Worm (Caenorhabditis elegans) whole organism, L4 larva: Measurements from ENCODE around the gene D2045.7.
A peak's percentile ranks its signal among the peaks of the same experiment; 100 is the strongest.

ENCODE experiments used
- D1046.2 ChIP-seq: fragments of 200-800 bp; sonication (Bioruptor generic); IDR thresholded peaks from 2 replicates; pipeline ENCODE4 v1.3.6; 2022; ENCODE audit warnings: missing genetic modification characterization, missing compliant biosample characterization
- F37D6.2 ChIP-seq: sonication (generic microtip); optimal IDR thresholded peaks from 2 replicates; lab custom pipeline; 2016; ENCODE audit warnings: mild to moderate bottlenecking, missing genetic modification characterization, missing compliant biosample characterization
- F49E8.2 ChIP-seq: sonication (generic microtip); optimal IDR thresholded peaks from 2 replicates; lab custom pipeline; 2016; ENCODE audit warnings: missing compliant biosample characterization, mild to moderate bottlenecking, missing genetic modification characterization, borderline replicate concordance
- T20F7.1 ChIP-seq: fragments of 200-800 bp; sonication (Bioruptor generic); optimal IDR thresholded peaks from 2 replicates; lab custom pipeline; 2018; ENCODE audit warnings: mild to moderate bottlenecking, missing genetic modification characterization, missing compliant biosample characterization
- T26A8.4 ChIP-seq: fragments of 200-800 bp; sonication (Bioruptor generic); IDR thresholded peaks from 2 replicates; pipeline ENCODE4 v1.3.6; 2022; ENCODE audit warnings: missing genetic modification characterization, missing compliant biosample characterization
- Y48G9A.11 ChIP-seq: fragments of 200-800 bp; sonication (Bioruptor generic); IDR thresholded peaks from 2 replicates; pipeline ENCODE4 v1.3.6; 2022; ENCODE audit warnings: missing genetic modification reagents, missing genetic modification characterization, missing compliant biosample characterization
- ZK337.2 ChIP-seq: fragments of 200-800 bp; sonication (Bioruptor generic); IDR thresholded peaks from 2 replicates; pipeline ENCODE4 v1.3.6; 2022; ENCODE audit warnings: missing genetic modification reagents, missing genetic modification characterization, missing compliant biosample characterization
- ZK546.5 ChIP-seq, 2 experiments: sonication (generic microtip); optimal IDR thresholded peaks; 2 replicates each; lab custom pipeline; 2017; ENCODE audit warnings: missing biosample characterization in 2 of 2, missing genetic modification characterization in 2 of 2
- attf-4 ChIP-seq: sonication (generic microtip); optimal IDR thresholded peaks from 3 replicates; lab custom pipeline; 2017; ENCODE audit warnings: missing biosample characterization, missing genetic modification characterization
- ceh-20 ChIP-seq: fragments of 200-800 bp; sonication (Bioruptor generic); IDR thresholded peaks from 2 replicates; pipeline ENCODE4 v1.3.6; 2022; ENCODE audit warnings: missing genetic modification reagents, missing genetic modification characterization, missing compliant biosample characterization
- ceh-44 ChIP-seq: fragments of 200-800 bp; sonication (Bioruptor generic); IDR thresholded peaks from 2 replicates; pipeline ENCODE4 v1.3.6; 2022; ENCODE audit warnings: missing genetic modification reagents, missing genetic modification characterization, missing compliant biosample characterization
- ces-1 ChIP-seq: fragments of 150-350 bp; sonication (generic microtip); optimal IDR thresholded peaks from 4 replicates; lab custom pipeline; 2014; ENCODE audit warnings: missing biosample characterization, missing genetic modification reagents, missing genetic modification characterization
- cey-2 ChIP-seq: sonication (generic microtip); optimal IDR thresholded peaks from 3 replicates; lab custom pipeline; 2017; ENCODE audit warnings: missing genetic modification characterization, mild to moderate bottlenecking, missing compliant biosample characterization, antibody characterized with exemption, borderline replicate concordance; ENCODE audit not compliant: insufficient read depth
- daf-16 ChIP-seq, 3 experiments: sonication (generic microtip); optimal IDR thresholded peaks; 2 replicates each; lab custom pipeline; 2016 to 2017; ENCODE audit warnings: missing genetic modification characterization in 3 of 3, missing genetic modification reagents in 3 of 3, mild to moderate bottlenecking in 2 of 3, missing compliant biosample characterization in 2 of 3, missing biosample characterization in 1 of 3, moderate library complexity in 1 of 3
- daf-19 ChIP-seq: fragments of 200-800 bp; sonication (Bioruptor generic); conservative IDR thresholded peaks from 2 replicates; pipeline ENCODE4 v1.3.6; 2022; ENCODE audit warnings: missing genetic modification characterization, missing compliant biosample characterization
- daf-8 ChIP-seq: fragments of 200-800 bp; sonication (Bioruptor generic); IDR thresholded peaks from 2 replicates; pipeline ENCODE4 v1.3.6; 2022; ENCODE audit warnings: missing genetic modification characterization, missing compliant biosample characterization
- dmd-8 ChIP-seq: fragments of 200-800 bp; sonication (Bioruptor generic); IDR thresholded peaks from 2 replicates; pipeline ENCODE4 v1.3.6; 2022; ENCODE audit warnings: missing genetic modification characterization, missing compliant biosample characterization
- dve-1 ChIP-seq: sonication (generic microtip); optimal IDR thresholded peaks from 2 replicates; lab custom pipeline; 2017; ENCODE audit warnings: antibody characterized with exemption, mild to moderate bottlenecking, missing genetic modification characterization, missing compliant biosample characterization; ENCODE audit not compliant: insufficient read depth
- egl-27 ChIP-seq: sonication (generic microtip); optimal IDR thresholded peaks from 3 replicates; lab custom pipeline; 2017; ENCODE audit warnings: missing biosample characterization, missing genetic modification reagents, missing genetic modification characterization
- fkh-10 ChIP-seq: fragments of 150-350 bp; optimal IDR thresholded peaks from 2 replicates; lab custom pipeline; 2014; ENCODE audit warnings: missing biosample characterization, missing genetic modification reagents, missing genetic modification characterization
- hlh-11 ChIP-seq: fragments of 200-800 bp; sonication (Bioruptor generic); optimal IDR thresholded peaks from 2 replicates; lab custom pipeline; 2018; ENCODE audit warnings: mild to moderate bottlenecking, missing genetic modification characterization, missing compliant biosample characterization
- hlh-30 ChIP-seq: sonication (generic microtip); optimal IDR thresholded peaks from 2 replicates; lab custom pipeline; 2017; ENCODE audit warnings: antibody characterized with exemption, mild to moderate bottlenecking, missing genetic modification characterization, missing compliant biosample characterization; ENCODE audit not compliant: insufficient read depth
- lin-29 ChIP-seq: fragments of 200-800 bp; sonication (Bioruptor generic); IDR thresholded peaks from 2 replicates; pipeline ENCODE4 v1.3.6; 2022; ENCODE audit warnings: missing genetic modification reagents, missing genetic modification characterization, missing compliant biosample characterization
- lin-38 ChIP-seq: fragments of 200-800 bp; sonication (Bioruptor generic); IDR thresholded peaks from 2 replicates; pipeline ENCODE4 v1.3.6; 2022; ENCODE audit warnings: missing genetic modification reagents, missing genetic modification characterization, missing compliant biosample characterization
- lsy-2 ChIP-seq, 2 experiments: fragments of 150-350 bp in 1 of 2; sonication (generic microtip) in 1 of 2; optimal IDR thresholded peaks; 2 replicates each; lab custom pipeline; 2014 to 2017; ENCODE audit warnings: missing biosample characterization in 2 of 2, missing genetic modification characterization in 2 of 2
- mdl-1 ChIP-seq, 2 experiments: fragments of 150-350 bp in 1 of 2; sonication (generic microtip) in 1 of 2; optimal IDR thresholded peaks; 2 replicates each; lab custom pipeline; 2014 to 2017; ENCODE audit warnings: missing biosample characterization in 2 of 2, missing genetic modification characterization in 2 of 2
- mes-2 ChIP-seq: sonication (generic microtip); optimal IDR thresholded peaks from 2 replicates; lab custom pipeline; 2016; ENCODE audit warnings: missing genotype, mild to moderate bottlenecking, missing genetic modification characterization, missing compliant biosample characterization; ENCODE audit not compliant: poor library complexity, severe bottlenecking
- mxl-3 ChIP-seq: fragments of 200-800 bp; sonication (Bioruptor generic); optimal IDR thresholded peaks from 2 replicates; lab custom pipeline; 2018; ENCODE audit warnings: mild to moderate bottlenecking, missing genetic modification characterization, missing compliant biosample characterization
- nhr-10 ChIP-seq: fragments of 150-350 bp; optimal IDR thresholded peaks from 2 replicates; lab custom pipeline; 2014; ENCODE audit warnings: missing biosample characterization, missing genetic modification characterization
- nhr-102 ChIP-seq: sonication (generic microtip); optimal IDR thresholded peaks from 2 replicates; lab custom pipeline; 2016; ENCODE audit warnings: mild to moderate bottlenecking, missing genetic modification characterization, moderate library complexity, missing compliant biosample characterization
- nhr-111 ChIP-seq: fragments of 200-800 bp; sonication (Bioruptor generic); optimal IDR thresholded peaks from 2 replicates; lab custom pipeline; 2018; ENCODE audit warnings: mild to moderate bottlenecking, missing genetic modification characterization, missing compliant biosample characterization
- nhr-25 ChIP-seq: sonication (generic microtip); optimal IDR thresholded peaks from 2 replicates; lab custom pipeline; 2017; ENCODE audit warnings: missing genetic modification characterization, mild to moderate bottlenecking, missing compliant biosample characterization, antibody characterized with exemption, moderate library complexity, borderline replicate concordance; ENCODE audit not compliant: insufficient read depth
- nhr-28 ChIP-seq: fragments of 150-350 bp; optimal IDR thresholded peaks from 2 replicates; lab custom pipeline; 2014; ENCODE audit warnings: missing biosample characterization, missing genetic modification characterization
- nhr-41 ChIP-seq: fragments of 200-800 bp; sonication (Bioruptor generic); IDR thresholded peaks from 2 replicates; pipeline ENCODE4 v1.3.6; 2022; ENCODE audit warnings: missing genetic modification reagents, missing genetic modification characterization, missing compliant biosample characterization
- nhr-48 ChIP-seq: sonication (generic microtip); optimal IDR thresholded peaks from 2 replicates; lab custom pipeline; 2016; ENCODE audit warnings: mild to moderate bottlenecking, missing genetic modification characterization, missing compliant biosample characterization
- nhr-76 ChIP-seq: fragments of 150-350 bp; optimal IDR thresholded peaks from 2 replicates; lab custom pipeline; 2014; ENCODE audit warnings: missing biosample characterization, missing genetic modification characterization
- php-3 ChIP-seq: fragments of 200-800 bp; sonication (Bioruptor generic); IDR thresholded peaks from 2 replicates; pipeline ENCODE4 v1.3.6; 2022; ENCODE audit warnings: missing genetic modification reagents, missing genetic modification characterization, missing compliant biosample characterization
- set-16 ChIP-seq: fragments of 200-800 bp; sonication (Bioruptor generic); IDR thresholded peaks from 2 replicates; pipeline ENCODE4 v1.3.6; 2022; ENCODE audit warnings: missing genetic modification reagents, missing genetic modification characterization, missing compliant biosample characterization
- spr-3 ChIP-seq: fragments of 200-800 bp; sonication (Bioruptor generic); optimal IDR thresholded peaks from 2 replicates; lab custom pipeline; 2018; ENCODE audit warnings: mild to moderate bottlenecking, missing genetic modification characterization, missing compliant biosample characterization
- unc-39 ChIP-seq: sonication (generic microtip); optimal IDR thresholded peaks from 2 replicates; lab custom pipeline; 2017; ENCODE audit warnings: missing biosample characterization, missing genetic modification characterization
- vab-7 ChIP-seq: fragments of 200-800 bp; sonication (Bioruptor generic); IDR thresholded peaks from 2 replicates; pipeline ENCODE4 v1.3.6; 2022; ENCODE audit warnings: missing genetic modification reagents, missing genetic modification characterization, missing compliant biosample characterization
- zag-1 ChIP-seq: fragments of 150-350 bp; optimal IDR thresholded peaks from 2 replicates; lab custom pipeline; 2014; ENCODE audit warnings: missing biosample characterization, missing genetic modification characterization
- ztf-7 ChIP-seq: fragments of 150-350 bp; optimal IDR thresholded peaks from 2 replicates; lab custom pipeline; 2014; ENCODE audit warnings: missing biosample characterization, missing genetic modification characterization

The D2045.7 gene

DNA sequence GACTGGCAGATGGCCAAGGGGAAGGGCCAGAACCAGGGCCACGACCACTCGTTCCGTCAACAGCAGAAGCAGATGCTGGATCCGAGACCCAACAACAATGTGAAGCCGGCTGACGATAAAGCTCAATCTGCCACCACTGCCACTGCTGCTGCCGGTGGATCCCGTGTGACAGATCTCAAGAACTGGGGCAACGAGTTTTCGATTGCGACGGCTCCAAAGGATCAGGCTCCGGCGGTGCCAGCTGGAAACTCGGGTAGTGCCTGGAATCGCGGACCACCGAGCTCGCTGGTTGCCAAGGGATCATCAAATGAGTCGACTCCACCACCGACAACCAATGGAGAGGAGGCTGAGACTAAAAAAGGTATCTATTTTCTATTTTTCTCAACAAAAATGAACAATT, 14.8 kb upstream of the D2045.7 start:
- no peak for TF ChIP-seq cey-2 (tag; lab: Kevin White, UChicago)
- TF ChIP-seq F49E8.2 (tag; lab: Kevin White, UChicago): no peak
- no peak for TF ChIP-seq F37D6.2 (tag; lab: Kevin White, UChicago)
- no peak for TF ChIP-seq T26A8.4 (GFP tag; lab: Robert Waterston, UW)
- TF ChIP-seq set-16: peak; percentile 87
- TF ChIP-seq vab-7 (GFP tag; lab: Robert Waterston, UW): no peak
- no peak for TF ChIP-seq ceh-44 (GFP tag; lab: Robert Waterston, UW)
- no peak for TF ChIP-seq spr-3 (GFP tag; lab: Kevin White, UChicago)
- no peak for TF ChIP-seq nhr-111 (GFP tag; lab: Kevin White, UChicago)
- 0 out of 2 replicates have a peak, but pooled peaks have one; percentile 8 for TF ChIP-seq lin-29 (GFP tag; lab: Robert Waterston, UW)
- TF ChIP-seq ztf-7 (tag; lab: Kevin White, UChicago): no peak
- TF ChIP-seq dmd-8 (GFP tag; lab: Robert Waterston, UW): no peak
- no peak for TF ChIP-seq Y48G9A.11
- TF ChIP-seq mdl-1 (tag; optimal IDR thresholded peaks at IDR 0.05; lab: Kevin White, UChicago): no peak

DNA sequence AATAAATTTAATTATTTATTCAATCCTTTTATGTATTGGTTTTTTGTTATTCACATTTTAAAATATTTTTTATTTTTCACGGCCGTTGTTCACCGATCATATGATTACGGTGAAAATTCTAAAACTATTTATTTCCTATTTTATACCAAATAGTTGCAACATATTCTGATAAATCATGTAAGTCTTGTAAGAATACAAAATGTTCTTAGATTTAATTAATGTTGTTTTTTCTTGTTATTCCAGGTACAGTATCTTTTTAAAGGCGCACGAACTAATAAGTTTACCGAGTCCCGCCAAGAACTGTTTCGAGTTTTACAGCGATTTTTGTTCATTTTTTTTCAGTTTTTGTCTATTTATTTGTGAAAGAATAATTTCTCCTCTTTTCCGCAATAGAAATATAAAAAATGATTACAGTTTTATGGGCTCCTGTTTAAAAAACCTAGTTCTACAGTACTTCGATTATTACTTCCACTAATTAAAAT, 9.7 kb upstream of the D2045.7 start, which contains the start of gene D2045.5:
TSS of gene D2045.5 (minus strand) at position 51 of the 482 bp plus-strand sequence.
- no peak for TF ChIP-seq T20F7.1 (GFP tag; lab: Kevin White, UChicago)
- no peak for TF ChIP-seq spr-3 (GFP tag; lab: Kevin White, UChicago)
- no peak for TF ChIP-seq daf-8 (GFP tag; lab: Robert Waterston, UW)
- TF ChIP-seq mxl-3 (GFP tag; lab: Kevin White, UChicago): no peak
- no peak for TF ChIP-seq nhr-10 (tag; lab: Kevin White, UChicago)
- TF ChIP-seq fkh-10: no peak
- TF ChIP-seq ceh-44 (GFP tag; lab: Robert Waterston, UW): no peak
- TF ChIP-seq nhr-48 (tag; lab: Kevin White, UChicago): no peak
- TF ChIP-seq ZK337.2 (GFP tag; lab: Robert Waterston, UW): no peak
- TF ChIP-seq D1046.2 (GFP tag; lab: Robert Waterston, UW): no peak
- no peak for TF ChIP-seq attf-4
- no peak for TF ChIP-seq nhr-41 (GFP tag; lab: Robert Waterston, UW)
- no peak for TF ChIP-seq lin-38 (GFP tag; lab: Robert Waterston, UW)
- no peak for TF ChIP-seq nhr-102 (tag; lab: Kevin White, UChicago)
- TF ChIP-seq daf-19: no peak
- no peak for TF ChIP-seq unc-39

DNA sequence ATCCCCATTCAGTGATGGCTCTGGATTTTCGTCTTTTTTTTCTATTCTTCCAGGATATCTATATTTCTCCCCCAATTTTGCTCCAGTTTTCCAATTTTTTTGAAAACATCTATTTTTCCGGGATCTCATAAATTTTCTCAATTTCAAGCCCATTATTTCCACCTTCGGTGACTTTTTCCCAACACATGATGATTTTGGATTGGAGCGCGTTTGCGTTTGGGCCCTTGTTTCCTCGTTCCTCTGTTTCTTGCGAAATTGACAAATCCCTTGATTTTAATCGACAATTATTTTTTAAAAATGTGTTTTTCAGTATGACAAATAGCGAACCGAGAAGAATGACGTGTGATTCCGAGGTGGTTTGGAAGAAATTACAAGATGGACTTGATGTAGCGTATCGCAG, 8.4 kb upstream of the D2045.7 start, which contains the start of gene cul-1:
TSS of gene cul-1 (plus strand) at position 311 of the 400 bp plus-strand sequence.
- TF ChIP-seq daf-16 (GFP tag; optimal IDR thresholded peaks at IDR 0.05; lab: Kevin White, UChicago) (no peak), daf-16 (tag; optimal IDR thresholded peaks at IDR 0.05; lab: Kevin White, UChicago) (peak; percentile 11), nhr-76 (no peak), hlh-30 (tag; lab: Kevin White, UChicago) (peak; percentile 72), mes-2 (peak; percentile 23), egl-27 (tag; lab: Kevin White, UChicago) (no peak), zag-1 (tag; lab: Kevin White, UChicago) (no peak), nhr-28 (tag; lab: Kevin White, UChicago) (peak; percentile 2), vab-7 (GFP tag; lab: Robert Waterston, UW) (no peak), php-3 (GFP tag; lab: Robert Waterston, UW) (no peak), ZK546.5 (tag; optimal IDR thresholded peaks at IDR 0.05; lab: Kevin White, UChicago) (no peak), ceh-20 (no peak), ces-1 (GFP tag; lab: Kevin White, UChicago) (no peak), hlh-11 (tag; lab: Kevin White, UChicago) (no peak), lsy-2 (tag; optimal IDR thresholded peaks at IDR 0.05; lab: Kevin White, UChicago) (peak in 1 of 2 experiments; percentile 42), nhr-25 (tag; lab: Kevin White, UChicago) (no peak), dve-1 (tag; lab: Kevin White, UChicago) (peak; percentile 5)
